Worm (Caenorhabditis elegans) whole organism, L1 larva: ENCODE measurements around the gene W09G10.9.

ENCODE experiments used
- C04F5.9 ChIP-seq: sonication (generic microtip); optimal IDR thresholded peaks from 2 replicates; lab custom pipeline; 2016; ENCODE audit warnings: missing genetic modification characterization, missing compliant biosample characterization
- F16B12.6 ChIP-seq: fragments of 150-350 bp; optimal IDR thresholded peaks from 2 replicates; lab custom pipeline; 2014; ENCODE audit warnings: missing biosample characterization, missing genetic modification characterization
- alr-1 ChIP-seq: fragments of 200-800 bp; sonication (Bioruptor generic); optimal IDR thresholded peaks from 2 replicates; lab custom pipeline; 2018; ENCODE audit warnings: borderline replicate concordance, mild to moderate bottlenecking, missing genetic modification characterization, missing compliant biosample characterization
- ceh-63 ChIP-seq: fragments of 200-800 bp; sonication (Bioruptor generic); optimal IDR thresholded peaks from 2 replicates; lab custom pipeline; 2018; ENCODE audit warnings: mild to moderate bottlenecking, missing genetic modification characterization, missing compliant biosample characterization
- ceh-8 ChIP-seq: fragments of 200-800 bp; sonication (Bioruptor generic); optimal IDR thresholded peaks from 2 replicates; lab custom pipeline; 2018; ENCODE audit warnings: mild to moderate bottlenecking, missing genetic modification characterization, moderate library complexity, missing compliant biosample characterization
- ceh-82 ChIP-seq, 3 experiments: fragments of 150-350 bp in 1 of 3; sonication (generic microtip) in 2 of 3; optimal IDR thresholded peaks; 2 replicates each; lab custom pipeline; 2014 to 2017; ENCODE audit warnings: missing biosample characterization in 3 of 3, missing genetic modification characterization in 3 of 3
- ceh-88 ChIP-seq: fragments of 200-800 bp; sonication (Bioruptor generic); IDR thresholded peaks from 2 replicates; pipeline ENCODE4 v1.3.6; 2022; ENCODE audit warnings: missing genetic modification characterization, missing compliant biosample characterization
- dpl-1 ChIP-seq, 3 experiments: fragments of 150-350 bp in 2 of 3; sonication (generic microtip) in 1 of 3; optimal IDR thresholded peaks; 2 replicates each; lab custom pipeline; 2014 to 2017; ENCODE audit warnings: missing biosample characterization in 3 of 3, missing genetic modification characterization in 3 of 3, missing genetic modification reagents in 3 of 3
- efl-1 ChIP-seq, 4 experiments: fragments of 150-350 bp; optimal IDR thresholded peaks in 3 of 4; peaks in 1 of 4; 1 replicate in 1 of 4; 2 replicates in 3 of 4; lab custom pipeline; 2014; ENCODE audit warnings: missing biosample characterization in 2 of 4, missing genetic modification characterization in 2 of 4, missing genetic modification reagents in 2 of 4
- efl-3 ChIP-seq: fragments of 200-800 bp; sonication (Bioruptor generic); optimal IDR thresholded peaks from 2 replicates; lab custom pipeline; 2018; ENCODE audit warnings: mild to moderate bottlenecking, missing genetic modification characterization, missing compliant biosample characterization
- egl-27 ChIP-seq, 2 experiments: fragments of 150-350 bp in 1 of 2; sonication (generic microtip); optimal IDR thresholded peaks; 3 replicates each; lab custom pipeline; 2017 to 2018; ENCODE audit warnings: missing biosample characterization in 2 of 2, missing genetic modification characterization in 2 of 2, missing genetic modification reagents in 2 of 2
- elt-2 ChIP-seq: sonication (generic microtip); optimal IDR thresholded peaks from 2 replicates; lab custom pipeline; 2016; ENCODE audit warnings: missing genetic modification characterization, mild to moderate bottlenecking, inconsistent platforms, missing compliant biosample characterization, missing genetic modification reagents
- ets-5 ChIP-seq: fragments of 200-800 bp; sonication (Bioruptor generic); IDR thresholded peaks from 2 replicates; pipeline ENCODE4 v1.3.6; 2022; ENCODE audit warnings: missing genetic modification characterization, missing compliant biosample characterization
- fkh-10 ChIP-seq: sonication (generic microtip); optimal IDR thresholded peaks from 2 replicates; lab custom pipeline; 2017; ENCODE audit warnings: missing biosample characterization, missing genetic modification reagents, missing genetic modification characterization
- fkh-4 ChIP-seq: sonication (generic microtip); optimal IDR thresholded peaks from 2 replicates; lab custom pipeline; 2016; ENCODE audit warnings: missing compliant biosample characterization, missing genetic modification characterization, borderline replicate concordance
- fkh-8 ChIP-seq: sonication (generic microtip); optimal IDR thresholded peaks from 2 replicates; lab custom pipeline; 2016; ENCODE audit warnings: mild to moderate bottlenecking, missing genetic modification characterization, missing compliant biosample characterization
- grh-1 ChIP-seq: fragments of 200-800 bp; sonication (Bioruptor generic); IDR thresholded peaks from 2 replicates; pipeline ENCODE4 v1.3.6; 2022; ENCODE audit warnings: missing genetic modification reagents, missing genetic modification characterization, missing compliant biosample characterization
- hlh-4 ChIP-seq: sonication (generic microtip); optimal IDR thresholded peaks from 2 replicates; lab custom pipeline; 2016; ENCODE audit warnings: mild to moderate bottlenecking, missing genetic modification characterization, missing compliant biosample characterization
- hpl-2 ChIP-seq: fragments of 150-350 bp; optimal IDR thresholded peaks from 2 replicates; lab custom pipeline; 2014; ENCODE audit warnings: missing biosample characterization, missing genetic modification reagents, missing genetic modification characterization
- irx-1 ChIP-seq: sonication (generic microtip); optimal IDR thresholded peaks from 2 replicates; lab custom pipeline; 2016; ENCODE audit warnings: missing genetic modification characterization, missing compliant biosample characterization
- isw-1 ChIP-seq: fragments of 200-800 bp; sonication (Bioruptor generic); IDR thresholded peaks from 2 replicates; pipeline ENCODE4 v1.3.6; 2022; ENCODE audit warnings: missing genetic modification characterization, missing compliant biosample characterization
- jun-1 ChIP-seq: fragments of 150-350 bp; optimal IDR thresholded peaks from 2 replicates; lab custom pipeline; 2014; ENCODE audit warnings: missing biosample characterization, missing genetic modification reagents, missing genetic modification characterization
- lin-13 ChIP-seq: fragments of 150-350 bp; optimal IDR thresholded peaks from 2 replicates; lab custom pipeline; 2014; ENCODE audit warnings: missing biosample characterization, missing genetic modification reagents, missing genetic modification characterization
- lin-14 ChIP-seq: fragments of 200-800 bp; sonication (Bioruptor generic); optimal IDR thresholded peaks from 2 replicates; lab custom pipeline; 2018; ENCODE audit warnings: mild to moderate bottlenecking, missing genetic modification characterization, moderate library complexity, missing compliant biosample characterization
- lin-35 ChIP-seq, 2 experiments: fragments of 150-350 bp; optimal IDR thresholded peaks; 2 replicates each; lab custom pipeline; 2014; ENCODE audit warnings: missing biosample characterization in 2 of 2, missing genetic modification characterization in 2 of 2, missing genetic modification reagents in 2 of 2
- lin-39 ChIP-seq: fragments of 150-350 bp; optimal IDR thresholded peaks from 2 replicates; lab custom pipeline; 2014; ENCODE audit warnings: missing biosample characterization, missing genetic modification reagents, missing genetic modification characterization
- lir-3 ChIP-seq: sonication (generic microtip); optimal IDR thresholded peaks from 2 replicates; lab custom pipeline; 2016; ENCODE audit warnings: mild to moderate bottlenecking, missing genetic modification characterization, moderate library complexity, missing compliant biosample characterization; ENCODE audit not compliant: poor library complexity
- lsy-2 ChIP-seq, 2 experiments: fragments of 150-350 bp; optimal IDR thresholded peaks; 2 replicates each; lab custom pipeline; 2014; ENCODE audit warnings: missing biosample characterization in 2 of 2, missing genetic modification characterization in 2 of 2
- mab-9 ChIP-seq: fragments of 200-800 bp; sonication (Bioruptor generic); IDR thresholded peaks from 2 replicates; pipeline ENCODE4 v1.3.6; 2022; ENCODE audit warnings: missing genetic modification reagents, missing genetic modification characterization, missing compliant biosample characterization
- mdl-1 ChIP-seq, 2 experiments: fragments of 150-350 bp; optimal IDR thresholded peaks; 2 replicates each; lab custom pipeline; 2014 to 2017; ENCODE audit warnings: missing biosample characterization in 2 of 2, missing genetic modification characterization in 2 of 2, inconsistent platforms in 1 of 2
- mep-1 ChIP-seq: fragments of 150-350 bp; optimal IDR thresholded peaks from 2 replicates; lab custom pipeline; 2014; ENCODE audit warnings: missing biosample characterization, missing genetic modification characterization
- nhr-12 ChIP-seq: sonication (generic microtip); optimal IDR thresholded peaks from 2 replicates; lab custom pipeline; 2017; ENCODE audit warnings: missing biosample characterization, missing genetic modification characterization
- nhr-19 ChIP-seq: fragments of 200-800 bp; sonication (Bioruptor generic); conservative IDR thresholded peaks from 2 replicates; pipeline ENCODE4 v1.3.6; 2022; ENCODE audit warnings: missing genetic modification characterization, missing compliant biosample characterization
- nhr-237 ChIP-seq: fragments of 150-350 bp; optimal IDR thresholded peaks from 2 replicates; lab custom pipeline; 2014; ENCODE audit warnings: missing biosample characterization, missing genetic modification characterization
- nhr-47 ChIP-seq: sonication (generic microtip); optimal IDR thresholded peaks from 2 replicates; lab custom pipeline; 2016; ENCODE audit warnings: mild to moderate bottlenecking, missing genetic modification characterization, moderate library complexity, missing compliant biosample characterization
- nhr-71 ChIP-seq: sonication (generic microtip); optimal IDR thresholded peaks from 2 replicates; lab custom pipeline; 2016; ENCODE audit warnings: mild to moderate bottlenecking, missing genetic modification characterization, moderate library complexity, missing compliant biosample characterization
- nhr-77 ChIP-seq: fragments of 150-350 bp; optimal IDR thresholded peaks from 2 replicates; lab custom pipeline; 2014; ENCODE audit warnings: missing biosample characterization, missing genetic modification characterization
- nhr-85 ChIP-seq: sonication (generic microtip); peaks from one replicate; lab custom pipeline; 2016; ENCODE audit warnings: missing genetic modification characterization, inconsistent platforms, missing compliant biosample characterization
- pax-3 ChIP-seq: fragments of 200-800 bp; sonication (Bioruptor generic); optimal IDR thresholded peaks from 2 replicates; lab custom pipeline; 2018; ENCODE audit warnings: mild to moderate bottlenecking, missing genetic modification characterization, moderate library complexity, missing compliant biosample characterization
- skn-1 ChIP-seq: fragments of 150-350 bp; optimal IDR thresholded peaks from 2 replicates; lab custom pipeline; 2014; ENCODE audit warnings: missing biosample characterization, missing genetic modification characterization
- snu-23 ChIP-seq: sonication (generic microtip); optimal IDR thresholded peaks from 2 replicates; lab custom pipeline; 2016; ENCODE audit warnings: missing genetic modification characterization, missing compliant biosample characterization
- sox-4 ChIP-seq: sonication (generic microtip); optimal IDR thresholded peaks from 2 replicates; lab custom pipeline; 2016; ENCODE audit warnings: missing genetic modification characterization, missing compliant biosample characterization
- sptf-1 ChIP-seq: fragments of 150-350 bp; optimal IDR thresholded peaks from 2 replicates; lab custom pipeline; 2014; ENCODE audit warnings: missing biosample characterization, missing genetic modification characterization
- sup-37 ChIP-seq: fragments of 200-800 bp; sonication (Bioruptor generic); optimal IDR thresholded peaks from 2 replicates; lab custom pipeline; 2018; ENCODE audit warnings: mild to moderate bottlenecking, missing genetic modification characterization, missing compliant biosample characterization
- swsn-7 ChIP-seq: sonication (generic microtip); optimal IDR thresholded peaks from 2 replicates; lab custom pipeline; 2016; ENCODE audit warnings: missing genetic modification characterization, missing compliant biosample characterization
- tbx-2 ChIP-seq: sonication (generic microtip); optimal IDR thresholded peaks from 2 replicates; lab custom pipeline; 2016; ENCODE audit warnings: missing genetic modification characterization, missing compliant biosample characterization
- unc-62 ChIP-seq: fragments of 150-350 bp; optimal IDR thresholded peaks from 2 replicates; lab custom pipeline; 2014; ENCODE audit warnings: missing biosample characterization, missing genetic modification reagents, missing genetic modification characterization
- unc-86 ChIP-seq: sonication (generic microtip); optimal IDR thresholded peaks from 2 replicates; lab custom pipeline; 2016; ENCODE audit warnings: missing genetic modification characterization, missing compliant biosample characterization
- vab-15 ChIP-seq: sonication (generic microtip); optimal IDR thresholded peaks from 2 replicates; lab custom pipeline; 2017; ENCODE audit warnings: missing genotype, mild to moderate bottlenecking, missing genetic modification characterization, missing compliant biosample characterization
- zag-1 ChIP-seq: fragments of 150-350 bp; optimal IDR thresholded peaks from 2 replicates; lab custom pipeline; 2014; ENCODE audit warnings: missing biosample characterization, missing genetic modification characterization
- ztf-11 ChIP-seq, 2 experiments: sonication (generic microtip); optimal IDR thresholded peaks; 2 replicates each; lab custom pipeline; 2016 to 2017; ENCODE audit warnings: missing genetic modification characterization in 2 of 2, missing biosample characterization in 1 of 2, missing compliant biosample characterization in 1 of 2
- ztf-4 ChIP-seq: fragments of 150-350 bp; optimal IDR thresholded peaks from 2 replicates; lab custom pipeline; 2014; ENCODE audit warnings: missing biosample characterization, missing genetic modification characterization

Gene W09G10.9

DNA sequence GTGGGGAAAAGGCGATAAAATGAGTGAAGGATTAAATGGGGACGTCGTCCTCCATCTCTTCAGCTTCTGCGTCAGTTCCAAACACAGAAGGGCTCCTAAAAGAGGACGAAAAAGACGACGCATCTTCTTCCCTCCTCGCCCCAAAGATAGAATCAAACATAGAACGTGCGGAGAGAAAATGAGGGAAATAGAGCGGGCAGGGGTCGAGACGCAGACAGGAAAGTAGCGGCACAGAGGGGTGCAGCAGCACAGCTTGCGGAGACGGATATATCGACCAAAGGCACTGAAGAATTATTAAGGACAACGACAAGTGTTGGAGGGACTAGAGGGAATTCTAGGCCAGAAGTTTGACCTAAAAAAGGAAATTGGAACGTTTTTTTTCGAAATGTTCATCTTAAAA, 25.7 kb downstream of the W09G10.9 start:
- TF ChIP-seq sox-4 (tag; lab: Kevin White, UChicago) = no peak
- no peak for TF ChIP-seq tbx-2 (tag; lab: Kevin White, UChicago)
- no peak for TF ChIP-seq ceh-8 (GFP tag; lab: Kevin White, UChicago)
- no peak for TF ChIP-seq ztf-11 (tag; optimal IDR thresholded peaks at IDR 0.05; lab: Kevin White, UChicago)
- TF ChIP-seq lin-39 (tag; lab: Kevin White, UChicago) = no peak
- TF ChIP-seq nhr-47 (tag; lab: Kevin White, UChicago) = peak; percentile 42
- TF ChIP-seq unc-86 (tag; lab: Kevin White, UChicago) = peak; percentile 12
- TF ChIP-seq ceh-88 (GFP tag; lab: Robert Waterston, UW) = no peak
- no peak for TF ChIP-seq elt-2 (tag; lab: Kevin White, UChicago)
- TF ChIP-seq alr-1 = no peak
- TF ChIP-seq efl-1 (optimal IDR thresholded peaks at IDR 0.05; lab: Kevin White, UChicago) = peak; percentile 47 to 65
- peak; percentile 30 to 76 for TF ChIP-seq efl-1 (GFP tag; optimal IDR thresholded peaks at IDR 0.05 in 1 of 2; lab: Kevin White, UChicago)
- TF ChIP-seq ets-5 (GFP tag; lab: Robert Waterston, UW) = no peak
- no peak for TF ChIP-seq egl-27 (tag; optimal IDR thresholded peaks at IDR 0.05; lab: Kevin White, UChicago)
- no peak for TF ChIP-seq zag-1 (tag; lab: Kevin White, UChicago)
- peak; percentile 89 for TF ChIP-seq lin-14 (GFP tag; lab: Kevin White, UChicago)
- peak in 2 of 3 experiments; percentile 21 to 29 for TF ChIP-seq ceh-82 (tag; optimal IDR thresholded peaks at IDR 0.05; lab: Kevin White, UChicago)
- no peak for TF ChIP-seq ztf-4
- TF ChIP-seq pax-3 (tag; lab: Kevin White, UChicago) = no peak
- TF ChIP-seq mab-9 = no peak
- no peak for TF ChIP-seq nhr-77 (tag; lab: Kevin White, UChicago)
- no peak for TF ChIP-seq vab-15 (tag; lab: Kevin White, UChicago)
- no peak for TF ChIP-seq swsn-7
- peak; percentile 36 to 47 for TF ChIP-seq lsy-2 (tag; optimal IDR thresholded peaks at IDR 0.05; lab: Kevin White, UChicago)
- peak; percentile 44 for TF ChIP-seq fkh-10 (GFP tag; lab: Kevin White, UChicago)
- TF ChIP-seq grh-1 = no peak
- no peak for TF ChIP-seq nhr-12 (tag; lab: Kevin White, UChicago)
- peak; percentile 21 for TF ChIP-seq mep-1
- TF ChIP-seq lir-3 = no peak
- TF ChIP-seq nhr-85 (tag; lab: Kevin White, UChicago) = no peak
- no peak for TF ChIP-seq mdl-1 (tag; optimal IDR thresholded peaks at IDR 0.05; lab: Kevin White, UChicago)
- TF ChIP-seq efl-3 (GFP tag; lab: Kevin White, UChicago) = no peak
- TF ChIP-seq lin-13 = no peak
- no peak for TF ChIP-seq nhr-237 (tag; lab: Kevin White, UChicago)
- TF ChIP-seq jun-1 = no peak
- TF ChIP-seq fkh-4 (tag; lab: Kevin White, UChicago) = no peak
- peak in 1 of 2 experiments; percentile 21 for TF ChIP-seq lin-35 (GFP tag; optimal IDR thresholded peaks at IDR 0.05; lab: Kevin White, UChicago)
- no peak for TF ChIP-seq C04F5.9
- peak; percentile 30 for TF ChIP-seq fkh-8 (tag; lab: Kevin White, UChicago)
- no peak for TF ChIP-seq hlh-4 (tag; lab: Kevin White, UChicago)
- TF ChIP-seq irx-1 (tag; lab: Kevin White, UChicago) = no peak
- no peak for TF ChIP-seq ceh-63 (GFP tag; lab: Kevin White, UChicago)
- no peak for TF ChIP-seq hpl-2 (GFP tag; lab: Kevin White, UChicago)
- no peak for TF ChIP-seq isw-1 (GFP tag; lab: Robert Waterston, UW)
- no peak for TF ChIP-seq snu-23 (GFP tag; lab: Kevin White, UChicago)
- peak; percentile 36 for TF ChIP-seq F16B12.6 (tag; lab: Kevin White, UChicago)
- peak in 1 of 3 experiments; percentile 15 for TF ChIP-seq dpl-1 (GFP tag; optimal IDR thresholded peaks at IDR 0.05; lab: Kevin White, UChicago)
- no peak for TF ChIP-seq skn-1 (tag; lab: Kevin White, UChicago)
- TF ChIP-seq sptf-1 (tag; lab: Kevin White, UChicago) = no peak
- TF ChIP-seq sup-37 (GFP tag; lab: Kevin White, UChicago) = no peak
- no peak for TF ChIP-seq nhr-19 (GFP tag; lab: Robert Waterston, UW)
- no peak for TF ChIP-seq unc-62
- no peak for TF ChIP-seq nhr-71
- TF ChIP-seq, all 84 proteins: peak for 12
